Worm (Caenorhabditis elegans): ENCODE data around the gene wdr-60.

Gene wdr-60

DNA sequence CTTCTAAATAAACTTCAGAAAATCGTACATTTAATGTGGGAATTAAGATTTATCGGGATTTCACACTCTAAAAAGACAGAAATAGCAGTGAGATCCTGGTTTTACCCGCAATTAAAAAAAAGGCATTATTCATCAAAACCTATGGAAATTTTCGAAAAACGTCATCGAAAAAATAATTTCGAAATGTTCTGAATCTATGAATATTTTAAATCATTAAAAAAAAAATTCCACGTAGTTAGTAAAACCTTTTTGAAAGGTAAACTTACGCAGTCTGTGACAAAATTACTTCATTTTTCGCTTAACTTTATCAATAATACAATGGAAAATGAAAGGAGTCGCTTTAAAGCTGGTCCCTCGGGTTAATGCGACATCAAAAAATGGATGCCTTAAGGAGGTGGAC lies 30.4 kb upstream of the wdr-60 start, which contains the start of gene C26E6.1:
C26E6.1 (plus strand) TSS at position 301 of the 400 bp plus-strand sequence.
- TF ChIP-seq F16B12.6 (tag; optimal IDR thresholded peaks at IDR 0.05) (no peak), aly-2 (tag; optimal IDR thresholded peaks at IDR 0.05) (no peak), efl-3 (GFP tag; optimal IDR thresholded peaks at IDR 0.05) (no peak), snpc-4 (tag; optimal IDR thresholded peaks at IDR 0.05) (no peak), alr-1 (tag; optimal IDR thresholded peaks at IDR 0.05; ENCODE audit: borderline replicate concordance) (no peak), tbx-2 (tag; optimal IDR thresholded peaks at IDR 0.05) (no peak), nhr-20 (tag; optimal IDR thresholded peaks at IDR 0.05) (no peak), mdl-1 (tag; optimal IDR thresholded peaks at IDR 0.05) (no peak), hlh-4 (tag; optimal IDR thresholded peaks at IDR 0.05) (no peak), ztf-4 (tag; optimal IDR thresholded peaks at IDR 0.05) (no peak), egl-27 (tag; optimal IDR thresholded peaks at IDR 0.05) (no peak), unc-98 (GFP tag; IDR thresholded peaks at IDR 0.05) (no peak), mab-9 (GFP tag; IDR thresholded peaks at IDR 0.05) (no peak), rnt-1 (tag; optimal IDR thresholded peaks at IDR 0.05) (no peak), nhr-11 (tag; optimal IDR thresholded peaks at IDR 0.05) (no peak), tlp-1 (tag; optimal IDR thresholded peaks at IDR 0.05) (no peak), nhr-71 (tag; optimal IDR thresholded peaks at IDR 0.05) (no peak), grh-1 (GFP tag; IDR thresholded peaks at IDR 0.05) (no peak), jun-1 (tag; optimal IDR thresholded peaks at IDR 0.05) (no peak)

DNA sequence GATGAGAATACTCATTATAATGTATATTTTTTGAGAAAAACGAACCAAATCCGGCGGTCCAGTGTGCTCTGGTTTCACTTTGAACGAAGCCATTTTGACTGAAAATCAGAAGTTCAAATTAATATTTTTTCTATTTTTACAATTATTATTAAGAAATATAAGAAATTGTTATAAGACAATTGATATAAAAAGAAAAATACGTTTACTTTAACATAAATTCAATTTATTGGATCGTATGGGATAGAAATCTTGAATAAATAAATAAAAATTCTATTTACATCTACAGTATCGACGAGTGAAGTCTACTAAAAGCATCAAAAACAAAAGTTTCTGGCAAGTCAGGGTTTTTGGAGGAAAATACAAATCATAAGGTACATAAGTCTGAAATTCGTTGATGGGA lies 26.8 kb upstream of the wdr-60 start, which contains the start of gene C27F2.4:
C27F2.4 (minus strand) TSS at position 101 of the 400 bp plus-strand sequence.
- TF ChIP-seq egl-27 (tag; optimal IDR thresholded peaks at IDR 0.05) (no peak), rnt-1 (tag; optimal IDR thresholded peaks at IDR 0.05) (no peak), C34B4.2 (tag; optimal IDR thresholded peaks at IDR 0.05) (no peak), unc-130 (tag; optimal IDR thresholded peaks at IDR 0.05) (no peak)

DNA sequence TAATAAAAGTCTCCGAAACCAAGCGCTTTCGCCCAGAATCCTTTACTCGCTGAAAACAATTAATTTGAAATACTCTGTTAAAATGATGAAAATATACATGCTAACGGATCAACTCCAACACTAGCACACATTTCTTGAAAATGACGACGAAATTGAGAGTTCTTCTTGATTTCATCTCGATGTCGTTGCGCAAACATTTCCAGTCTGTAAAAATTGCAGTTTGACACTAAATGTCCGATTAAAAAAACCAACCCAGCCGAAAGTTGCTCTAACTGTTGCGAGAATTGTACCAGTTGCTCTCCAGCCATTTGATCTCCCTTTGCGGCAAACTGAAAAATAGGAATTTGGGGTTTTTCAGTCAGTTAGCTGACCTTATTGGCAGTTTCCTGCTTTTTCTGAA lies 25.7 kb upstream of the wdr-60 start:
- TF ChIP-seq efl-1 (optimal IDR thresholded peaks at IDR 0.05) (no peak), efl-1 (GFP tag; optimal IDR thresholded peaks at IDR 0.05 in 1 of 2) (peak in 1 of 2 experiments; percentile 26), nhr-71 (tag; optimal IDR thresholded peaks at IDR 0.05) (no peak)

DNA sequence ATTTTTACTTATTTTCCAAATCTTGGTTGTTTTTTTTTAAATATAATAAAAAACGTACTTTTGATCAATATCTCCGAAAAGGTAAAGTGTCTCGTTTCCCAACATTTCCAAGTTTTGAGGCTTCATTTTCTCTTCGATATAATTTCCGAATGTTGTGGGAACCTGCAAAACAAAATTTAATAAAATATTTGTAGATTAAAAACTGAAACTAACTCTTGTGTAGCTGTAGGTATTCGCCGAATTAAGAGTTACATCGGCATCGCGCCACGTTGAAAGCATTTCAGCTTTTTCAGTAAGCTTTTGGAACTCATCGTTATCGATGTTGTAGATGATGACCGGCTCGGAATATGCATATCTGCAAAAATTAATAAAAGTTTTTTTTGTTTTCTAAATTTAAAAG lies 24.6 kb upstream of the wdr-60 start, which contains the start of gene vps-22:
vps-22 (minus strand) TSS at position 101 of the 400 bp plus-strand sequence.
- TF ChIP-seq snpc-4 (tag; optimal IDR thresholded peaks at IDR 0.05) (no peak), unc-62 (GFP tag; optimal IDR thresholded peaks at IDR 0.05) (no peak), rnt-1 (tag; optimal IDR thresholded peaks at IDR 0.05) (no peak), hpl-2 (GFP tag; optimal IDR thresholded peaks at IDR 0.05) (no peak), nhr-28 (tag; optimal IDR thresholded peaks at IDR 0.05) (no peak), snu-23 (GFP tag; optimal IDR thresholded peaks at IDR 0.05) (no peak), blmp-1 (tag; optimal IDR thresholded peaks at IDR 0.05) (no peak), lin-39 (tag; optimal IDR thresholded peaks at IDR 0.05) (no peak), sptf-1 (tag; optimal IDR thresholded peaks at IDR 0.05) (no peak), aha-1 (tag; optimal IDR thresholded peaks at IDR 0.05) (no peak), zip-4 (GFP tag; optimal IDR thresholded peaks at IDR 0.05) (no peak), ets-5 (GFP tag; IDR thresholded peaks at IDR 0.05) (no peak), nhr-77 (tag; optimal IDR thresholded peaks at IDR 0.05) (no peak), ceh-8 (GFP tag; optimal IDR thresholded peaks at IDR 0.05) (no peak), ztf-4 (tag; optimal IDR thresholded peaks at IDR 0.05) (no peak), nhr-76 (tag; optimal IDR thresholded peaks at IDR 0.05) (no peak), dsc-1 (tag; optimal IDR thresholded peaks at IDR 0.05) (no peak), egl-27 (tag; optimal IDR thresholded peaks at IDR 0.05) (no peak), hlh-4 (tag; optimal IDR thresholded peaks at IDR 0.05) (no peak)

DNA sequence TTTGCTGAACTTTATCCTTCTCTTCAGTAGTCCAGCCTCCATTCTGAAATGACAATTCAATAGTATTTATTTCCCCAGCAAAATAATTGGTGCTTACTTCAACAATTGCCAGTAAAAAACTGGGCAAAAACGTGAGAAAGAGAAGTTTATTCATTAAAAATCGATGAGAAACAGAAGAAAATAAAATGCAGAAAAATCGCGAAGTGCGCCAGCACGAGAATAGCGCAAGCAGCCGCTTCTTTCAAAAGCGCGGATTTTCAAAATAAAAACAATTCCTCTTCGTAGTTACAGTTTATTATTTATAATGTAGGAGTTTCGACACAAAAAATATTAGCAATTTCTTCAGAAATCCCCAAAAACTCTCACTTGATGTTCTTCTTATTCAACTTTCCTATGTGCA lies 24.1 kb upstream of the wdr-60 start, which contains the start of gene C27F2.9:
C27F2.9 (minus strand) TSS at position 159 of the 400 bp plus-strand sequence.
- TF ChIP-seq fkh-10 (GFP tag; optimal IDR thresholded peaks at IDR 0.05) (peak; percentile 73), ztf-4 (tag; optimal IDR thresholded peaks at IDR 0.05) (peak; percentile 61), F16B12.6 (tag; optimal IDR thresholded peaks at IDR 0.05) (peak; percentile 75), ceh-63 (GFP tag; optimal IDR thresholded peaks at IDR 0.05) (no peak), hpl-2 (GFP tag; optimal IDR thresholded peaks at IDR 0.05) (no peak), efl-1 (optimal IDR thresholded peaks at IDR 0.05) (peak; percentile 98 to 99), efl-1 (GFP tag; optimal IDR thresholded peaks at IDR 0.05 in 1 of 2) (peak; percentile 99 to 100), nhr-90 (tag; optimal IDR thresholded peaks at IDR 0.05; ENCODE audit: poor library complexity) (peak; percentile 94), lsy-2 (tag; optimal IDR thresholded peaks at IDR 0.05) (peak; percentile 94), nhr-84 (tag; optimal IDR thresholded peaks at IDR 0.05) (no peak), tlp-1 (tag; optimal IDR thresholded peaks at IDR 0.05) (no peak), aly-2 (tag; optimal IDR thresholded peaks at IDR 0.05) (peak; percentile 85), ces-1 (GFP tag; optimal IDR thresholded peaks at IDR 0.05) (no peak), jun-1 (tag; optimal IDR thresholded peaks at IDR 0.05) (peak; percentile 79), isw-1 (GFP tag; IDR thresholded peaks at IDR 0.05) (peak; percentile 91), mep-1 (tag; optimal IDR thresholded peaks at IDR 0.05) (peak; percentile 95), nhr-28 (tag; optimal IDR thresholded peaks at IDR 0.05) (no peak), blmp-1 (tag; optimal IDR thresholded peaks at IDR 0.05) (peak; percentile 71), lin-35 (GFP tag; optimal IDR thresholded peaks at IDR 0.05) (peak; percentile 99 to 100)
